Fruit fly (Drosophila melanogaster) whole organism, pupa: ENCODE data around the gene CG11350.
A peak's percentile ranks its signal among the peaks of the same experiment; 100 is the strongest.

ENCODE experiments used
- CG10348 ChIP-seq: fragments of 200-800 bp; sonication (Bioruptor generic); IDR thresholded peaks from 2 replicates; pipeline ENCODE4 v1.3.6; 2022; ENCODE audit warnings: missing biosample characterization, missing genetic modification characterization
- CG12605 ChIP-seq: fragments of 200-800 bp; sonication (Bioruptor generic); IDR thresholded peaks from 2 replicates; pipeline ENCODE4 v1.3.6; 2022; ENCODE audit warnings: missing biosample characterization, missing genetic modification characterization
- CG13204 ChIP-seq: fragments of 200-800 bp; sonication (Bioruptor generic); optimal IDR thresholded peaks from 2 replicates; lab custom pipeline; 2018; ENCODE audit warnings: missing biosample characterization, mild to moderate bottlenecking, missing genetic modification characterization, moderate library complexity
- CG14655 ChIP-seq: fragments of 200-800 bp; sonication (Bioruptor generic); optimal IDR thresholded peaks from 3 replicates; lab custom pipeline; 2017; ENCODE audit warnings: mild to moderate bottlenecking, missing biosample characterization, missing genetic modification reagents, missing genetic modification characterization
- CG15710 ChIP-seq: fragments of 200-800 bp; sonication (Bioruptor generic); optimal IDR thresholded peaks from 2 replicates; lab custom pipeline; 2018; ENCODE audit warnings: missing biosample characterization, mild to moderate bottlenecking, missing genetic modification characterization, moderate library complexity
- CG17806 ChIP-seq: fragments of 200-800 bp; sonication (Bioruptor generic); optimal IDR thresholded peaks from 2 replicates; lab custom pipeline; 2018; ENCODE audit warnings: missing biosample characterization, mild to moderate bottlenecking, missing genetic modification characterization, moderate library complexity
- CG32121 ChIP-seq: fragments of 200-800 bp; sonication (Bioruptor generic); IDR thresholded peaks from 2 replicates; pipeline ENCODE4 v1.3.6; 2022; ENCODE audit warnings: missing biosample characterization, missing genetic modification characterization
- CG34367 ChIP-seq: fragments of 200-800 bp; sonication (Bioruptor generic); optimal IDR thresholded peaks from 2 replicates; lab custom pipeline; 2018; ENCODE audit warnings: missing biosample characterization, mild to moderate bottlenecking, missing genetic modification characterization
- CG4496 ChIP-seq: fragments of 200-800 bp; sonication (Bioruptor generic); IDR thresholded peaks from 3 replicates; pipeline ENCODE4 v1.3.6; 2022; ENCODE audit warnings: missing biosample characterization, missing genetic modification characterization
- CG8159 ChIP-seq: fragments of 200-800 bp; sonication (Bioruptor generic); optimal IDR thresholded peaks from 3 replicates; lab custom pipeline; 2018; ENCODE audit warnings: missing biosample characterization, mild to moderate bottlenecking, missing genetic modification characterization, moderate library complexity
- CG8301 ChIP-seq: fragments of 200-800 bp; sonication (Bioruptor generic); optimal IDR thresholded peaks from 2 replicates; lab custom pipeline; 2018; ENCODE audit warnings: missing biosample characterization, mild to moderate bottlenecking, missing genetic modification characterization
- CG9948 ChIP-seq: fragments of 200-800 bp; sonication (Bioruptor generic); optimal IDR thresholded peaks from 2 replicates; lab custom pipeline; 2018; ENCODE audit warnings: missing biosample characterization, mild to moderate bottlenecking, missing genetic modification characterization, moderate library complexity
- D1 ChIP-seq: fragments of 200-800 bp; sonication (Bioruptor generic); optimal IDR thresholded peaks from 2 replicates; lab custom pipeline; 2018; ENCODE audit warnings: missing biosample characterization, mild to moderate bottlenecking, missing genetic modification characterization, moderate library complexity
- EcR ChIP-seq: fragments of 200-800 bp; sonication (Bioruptor generic); optimal IDR thresholded peaks from 3 replicates; lab custom pipeline; 2019; ENCODE audit warnings: missing biosample characterization, missing genetic modification characterization, mild to moderate bottlenecking, moderate library complexity, missing genetic modification reagents
- Ets98B ChIP-seq: fragments of 200-800 bp; sonication (Bioruptor generic); IDR thresholded peaks from 2 replicates; pipeline ENCODE4 v1.3.6; 2022; ENCODE audit warnings: missing biosample characterization, missing genetic modification characterization
- Pif1A ChIP-seq: fragments of 200-800 bp; sonication (Bioruptor generic); optimal IDR thresholded peaks from 3 replicates; lab custom pipeline; 2016; ENCODE audit warnings: missing biosample characterization, missing genetic modification characterization
- Pif1B ChIP-seq: fragments of 200-800 bp; sonication (Bioruptor generic); optimal IDR thresholded peaks from 3 replicates; lab custom pipeline; 2016; ENCODE audit warnings: missing biosample characterization, missing genetic modification characterization
- Snoo ChIP-seq: fragments of 200-800 bp; sonication (Bioruptor generic); optimal IDR thresholded peaks from 3 replicates; lab custom pipeline; 2017; ENCODE audit warnings: missing biosample characterization, mild to moderate bottlenecking, missing genetic modification characterization, inconsistent platforms
- fd96Ca ChIP-seq: fragments of 200-800 bp; sonication (Bioruptor generic); IDR thresholded peaks from 3 replicates; pipeline ENCODE4 v1.3.6; 2022; ENCODE audit warnings: missing biosample characterization, missing genetic modification characterization
- gl ChIP-seq: fragments of 200-800 bp; sonication (Bioruptor generic); optimal IDR thresholded peaks from 2 replicates; lab custom pipeline; 2018; ENCODE audit warnings: missing biosample characterization, mild to moderate bottlenecking, missing genetic modification characterization
- rn ChIP-seq: fragments of 200-800 bp; sonication (Bioruptor generic); IDR thresholded peaks from 2 replicates; pipeline ENCODE4 v1.3.6; 2022; ENCODE audit warnings: missing biosample characterization, missing genetic modification characterization

The CG11350 gene

DNA sequence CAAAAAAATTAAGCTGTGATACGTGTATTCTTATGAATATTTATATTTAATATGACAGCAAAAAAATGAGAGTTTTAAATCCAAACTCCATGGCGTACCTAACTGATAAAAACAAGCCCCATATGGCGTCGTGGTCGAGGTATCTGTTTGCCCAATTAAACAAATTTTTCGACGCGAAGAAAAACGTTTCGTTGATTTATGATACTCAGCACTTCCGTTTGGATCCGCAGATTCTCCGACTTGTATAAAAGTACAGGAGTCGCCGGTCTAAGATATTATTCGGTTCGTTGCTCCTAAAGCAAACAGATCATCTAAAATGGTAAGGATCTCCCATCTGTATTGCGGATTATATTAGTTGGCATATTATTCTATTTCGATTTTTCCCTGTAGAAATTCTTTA is 11.2 kb upstream of the CG11350 start, which contains the start of gene CG32248:
CG32248 (plus strand) TSS at position 301 of the 400 bp plus-strand sequence.
- TF ChIP-seq CG10348 (no peak), CG17806 (tag; lab: Kevin White, UChicago) (no peak), Pif1A (GFP tag; lab: Kevin White, UChicago) (no peak)

DNA sequence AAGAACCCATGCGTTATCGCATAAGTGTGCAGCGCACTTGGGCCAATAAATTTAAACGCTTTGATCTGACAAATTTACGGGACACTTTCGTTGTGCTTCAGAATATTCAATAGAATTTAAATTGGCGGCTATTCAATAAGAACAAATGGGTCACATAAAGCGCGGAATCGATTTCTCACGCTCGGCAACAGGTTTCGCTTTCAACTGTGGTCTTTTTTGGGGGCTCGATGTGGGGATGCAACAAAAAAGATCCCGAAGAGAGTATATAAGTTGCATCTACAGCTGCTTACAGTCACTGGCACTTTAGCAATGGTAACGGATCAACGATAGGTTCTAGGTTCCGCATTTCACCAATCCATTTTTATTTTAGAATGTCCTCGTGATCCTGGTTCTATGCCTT is 9.8 kb upstream of the CG11350 start, which contains the start of gene CG11349:
CG11349 (plus strand) TSS at position 301 of the 400 bp plus-strand sequence.
- TF ChIP-seq CG17806 (tag; lab: Kevin White, UChicago) (no peak), CG34367 (no peak)

DNA sequence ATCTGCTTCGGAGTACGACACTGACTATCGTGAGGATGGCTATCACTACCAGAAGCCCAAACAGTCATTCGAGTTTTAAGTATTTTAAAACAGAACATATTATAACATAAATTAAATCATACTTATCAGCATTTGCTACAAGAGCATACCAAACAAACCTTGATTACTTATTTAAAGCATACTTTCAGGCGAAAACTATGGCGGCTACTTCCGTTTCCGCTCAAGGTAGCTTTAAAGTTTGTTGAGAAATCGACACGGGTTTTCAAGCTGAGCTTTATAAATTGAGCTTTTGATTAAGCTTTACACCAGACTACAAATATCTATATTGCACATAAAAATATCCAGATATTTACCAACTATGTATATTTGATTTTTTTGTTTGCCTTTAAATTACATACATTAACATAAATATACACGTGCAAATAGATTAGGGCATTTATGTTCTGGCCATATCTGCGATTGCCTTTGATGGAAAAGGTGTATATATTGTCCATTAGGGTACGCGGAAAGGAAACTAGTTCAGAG is 7.6 kb upstream of the CG11350 start:
- TF ChIP-seq CG12605 (peak; percentile 20; the same call in 1 of the 2 replicates), EcR (GFP tag; lab: Kevin White, UChicago) (no peak), Pif1B (GFP tag; lab: Kevin White, UChicago) (peak; percentile 13), CG8159 (tag; lab: Kevin White, UChicago) (peak; percentile 20), Snoo (tag; lab: Kevin White, UChicago) (no peak), gl (tag; lab: Kevin White, UChicago) (no peak), CG8301 (tag; lab: Kevin White, UChicago) (peak; percentile 24), rn (no peak), CG32121 (GFP tag; lab: Robert Waterston, UW) (no peak), CG34367 (peak; percentile 43), fd96Ca (0 out of 3 replicates have a peak, but pooled peaks have one; percentile 35), CG17806 (tag; lab: Kevin White, UChicago) (no peak), CG13204 (GFP tag; lab: Kevin White, UChicago) (no peak), CG15710 (tag; lab: Kevin White, UChicago) (no peak), Ets98B (GFP tag; lab: Robert Waterston, UW) (peak; percentile 61), CG4496 (GFP tag; lab: Robert Waterston, UW) (peak; percentile 96), CG9948 (tag; lab: Kevin White, UChicago) (no peak), Pif1A (GFP tag; lab: Kevin White, UChicago) (peak; percentile 66), CG10348 (no peak), CG14655 (GFP tag; lab: Kevin White, UChicago) (peak; percentile 25), D1 (tag; lab: Kevin White, UChicago) (no peak)

DNA sequence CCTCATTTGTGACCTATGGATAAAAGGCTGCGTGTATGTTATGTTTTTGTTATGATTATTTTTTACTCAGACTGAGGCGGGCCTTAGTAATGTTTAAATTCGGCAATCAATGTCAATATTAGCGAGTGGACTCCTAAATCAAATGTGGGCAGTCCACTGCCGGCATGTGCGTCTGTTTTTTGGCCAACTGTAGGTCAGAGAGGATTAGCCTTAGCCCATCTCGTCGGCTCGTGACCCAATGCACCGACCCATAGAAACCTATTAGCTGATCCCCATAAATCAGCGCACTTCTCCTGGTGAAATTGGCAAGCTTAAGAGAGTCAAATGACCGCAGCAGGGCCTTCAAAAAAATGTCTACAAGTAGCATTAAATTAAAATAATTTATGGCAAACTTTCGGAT is 6.9 kb upstream of the CG11350 start:
- TF ChIP-seq CG34367 (no peak), D1 (tag; lab: Kevin White, UChicago) (no peak), Snoo (tag; lab: Kevin White, UChicago) (no peak), CG12605 (no peak), CG8301 (tag; lab: Kevin White, UChicago) (no peak), EcR (GFP tag; lab: Kevin White, UChicago) (no peak), CG10348 (no peak), CG8159 (tag; lab: Kevin White, UChicago) (no peak), CG15710 (tag; lab: Kevin White, UChicago) (no peak), CG4496 (GFP tag; lab: Robert Waterston, UW) (no peak), Pif1A (GFP tag; lab: Kevin White, UChicago) (no peak)

DNA sequence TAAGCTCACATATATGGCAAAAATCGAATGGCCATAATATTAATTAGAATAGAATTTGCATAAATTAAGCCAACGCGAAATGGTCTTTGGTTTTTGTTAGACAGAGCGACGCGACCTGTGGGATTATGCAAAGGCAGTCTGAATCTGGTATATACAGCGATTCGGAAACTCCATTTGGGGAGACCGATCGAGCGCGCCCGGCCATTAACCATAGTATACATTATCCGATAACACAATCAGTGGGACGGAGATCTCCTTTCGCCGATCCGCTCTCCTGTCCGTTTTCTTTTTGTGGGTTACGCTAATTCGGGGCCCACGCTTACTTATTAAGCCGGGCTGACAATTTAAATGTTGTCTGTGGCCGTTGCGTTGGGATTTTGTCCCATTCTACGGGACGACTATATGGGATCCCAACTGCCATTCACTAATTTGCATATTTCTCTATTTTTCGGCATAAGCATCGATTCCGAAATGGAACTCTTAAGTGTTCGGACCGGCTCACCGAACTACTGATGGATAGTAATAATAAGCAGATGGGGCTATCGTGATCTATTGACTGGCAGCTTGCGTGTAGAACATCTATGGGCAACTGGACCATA is 4.9 kb upstream of the CG11350 start:
- TF ChIP-seq rn = no peak
- TF ChIP-seq, all 21 proteins: peak for 0

DNA sequence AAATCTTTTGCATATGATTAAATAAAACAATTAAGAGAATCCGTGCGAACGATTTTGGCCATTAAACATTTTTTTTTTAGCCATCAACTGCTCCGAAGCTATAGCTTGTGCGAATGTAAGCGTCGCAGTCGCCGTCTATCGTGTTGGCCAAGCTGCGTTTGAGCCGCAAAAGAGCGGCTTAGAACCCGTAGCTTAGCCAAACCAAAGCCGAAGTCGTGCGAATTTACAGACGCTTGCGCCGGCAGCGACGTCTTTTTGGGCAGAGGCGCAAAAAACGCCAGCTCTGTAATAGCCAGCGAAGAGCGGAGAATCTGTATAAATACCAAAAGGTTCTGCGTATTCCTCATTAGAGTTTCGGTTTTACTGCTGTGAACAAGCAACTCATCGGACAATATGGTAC is 2.7 kb upstream of the CG11350 start, which contains the start of gene CG7465:
CG7465 (plus strand) TSS at position 346 of the 400 bp plus-strand sequence.
- TF ChIP-seq CG8159 (tag; lab: Kevin White, UChicago) (no peak), Snoo (tag; lab: Kevin White, UChicago) (no peak), D1 (tag; lab: Kevin White, UChicago) (no peak), CG12605 (no peak), Pif1A (GFP tag; lab: Kevin White, UChicago) (no peak), fd96Ca (no peak), gl (tag; lab: Kevin White, UChicago) (no peak)
- TF ChIP-seq, all 21 proteins: peak for 0

DNA sequence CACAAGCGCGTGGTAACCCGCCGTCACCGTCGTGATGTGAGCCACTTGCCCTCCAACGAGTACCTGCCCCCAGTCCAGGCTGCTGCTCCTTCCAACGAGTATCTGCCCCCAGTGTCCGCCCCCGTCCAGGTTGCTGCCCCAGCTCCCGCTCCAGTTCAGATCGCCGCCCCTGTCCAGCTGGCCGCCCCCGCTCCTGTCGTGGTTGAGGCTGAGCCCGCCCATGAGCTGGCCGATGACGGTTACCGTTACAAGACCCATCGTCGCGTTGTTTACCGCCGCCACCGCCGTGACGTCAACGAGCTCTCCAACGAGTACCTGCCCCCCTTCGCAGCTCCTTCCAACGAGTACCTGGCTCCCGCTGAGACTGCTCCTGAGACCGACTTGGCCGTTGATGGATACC is 1.8 kb upstream of the CG11350 start:
- no peak for TF ChIP-seq CG10348
- no peak for TF ChIP-seq D1 (tag; lab: Kevin White, UChicago)
- TF ChIP-seq rn = no peak
- TF ChIP-seq CG4496 (GFP tag; lab: Robert Waterston, UW) = 0 out of 3 replicates have a peak, but pooled peaks have one; percentile 13
- no peak for TF ChIP-seq CG8159 (tag; lab: Kevin White, UChicago)
- peak; percentile 52; the same call in 1 of the 3 replicates for TF ChIP-seq fd96Ca
- no peak for TF ChIP-seq CG12605
- TF ChIP-seq gl (tag; lab: Kevin White, UChicago) = no peak
- no peak for TF ChIP-seq Pif1A (GFP tag; lab: Kevin White, UChicago)
- TF ChIP-seq CG14655 (GFP tag; lab: Kevin White, UChicago) = no peak
